Worm (Caenorhabditis elegans) whole organism, young adult: Measurements from ENCODE around the gene C49C8.3.

Source experiments
- B0019.2 ChIP-seq: fragments of 200-800 bp; sonication (Bioruptor generic); conservative IDR thresholded peaks from 2 replicates; pipeline ENCODE4 v1.3.6; 2022; ENCODE audit warnings: missing genetic modification reagents, missing genetic modification characterization, missing compliant biosample characterization
- B0035.1 ChIP-seq: sonication (generic microtip); optimal IDR thresholded peaks from 2 replicates; lab custom pipeline; 2016; ENCODE audit warnings: missing genetic modification characterization, mild to moderate bottlenecking, missing compliant biosample characterization, missing genotype, missing genetic modification reagents
- C06A6.2 ChIP-seq: fragments of 200-800 bp; sonication (Bioruptor generic); conservative IDR thresholded peaks from 2 replicates; pipeline ENCODE4 v1.3.6; 2022; ENCODE audit warnings: missing genetic modification characterization, missing compliant biosample characterization
- F33H1.4 ChIP-seq: fragments of 200-800 bp; sonication (Bioruptor generic); IDR thresholded peaks from 2 replicates; pipeline ENCODE4 v1.3.6; 2022; ENCODE audit warnings: missing genetic modification reagents, missing genetic modification characterization, missing compliant biosample characterization
- F39B2.1 ChIP-seq: fragments of 200-800 bp; sonication (Bioruptor generic); IDR thresholded peaks from 2 replicates; pipeline ENCODE4 v1.3.6; 2022; ENCODE audit warnings: missing genetic modification reagents, missing genetic modification characterization, missing compliant biosample characterization
- F55B11.4 ChIP-seq: sonication (generic microtip); optimal IDR thresholded peaks from 2 replicates; lab custom pipeline; 2016; ENCODE audit warnings: missing compliant biosample characterization, missing genetic modification characterization, borderline replicate concordance; ENCODE audit not compliant: insufficient read depth
- F57A8.1 ChIP-seq: fragments of 200-800 bp; sonication (Bioruptor generic); optimal IDR thresholded peaks from 2 replicates; lab custom pipeline; 2018; ENCODE audit warnings: mild to moderate bottlenecking, missing genetic modification characterization, moderate library complexity, missing compliant biosample characterization
- K12H6.12 ChIP-seq: fragments of 200-800 bp; sonication (Bioruptor generic); optimal IDR thresholded peaks from 2 replicates; lab custom pipeline; 2018; ENCODE audit warnings: mild to moderate bottlenecking, missing genetic modification characterization, missing compliant biosample characterization
- Y67H2A.10 ChIP-seq: fragments of 200-800 bp; sonication (Bioruptor generic); conservative IDR thresholded peaks from 2 replicates; pipeline ENCODE4 v1.3.6; 2022; ENCODE audit warnings: missing genetic modification reagents, missing genetic modification characterization, missing compliant biosample characterization
- ama-1 ChIP-seq, 3 experiments: fragments of 150-350 bp in 1 of 3; sonication (generic microtip) in 2 of 3; optimal IDR thresholded peaks; 2 replicates each; lab custom pipeline; 2014 to 2018; ENCODE audit warnings: missing biosample characterization in 2 of 3, missing genetic modification characterization in 2 of 3, missing genetic modification reagents in 2 of 3
- athp-1 ChIP-seq: sonication (generic microtip); optimal IDR thresholded peaks from 2 replicates; lab custom pipeline; 2017; ENCODE audit warnings: mild to moderate bottlenecking, missing genetic modification characterization, missing compliant biosample characterization
- ceh-79 ChIP-seq: sonication (generic microtip); optimal IDR thresholded peaks from 2 replicates; lab custom pipeline; 2017; ENCODE audit warnings: mild to moderate bottlenecking, missing genetic modification characterization, missing compliant biosample characterization
- efl-1 ChIP-seq: fragments of 150-350 bp; optimal IDR thresholded peaks from 2 replicates; lab custom pipeline; 2014; ENCODE audit warnings: missing biosample characterization, missing genetic modification reagents, missing genetic modification characterization
- egl-18 ChIP-seq: fragments of 200-800 bp; sonication (Bioruptor generic); IDR thresholded peaks from 2 replicates; pipeline ENCODE4 v1.3.6; 2022; ENCODE audit warnings: missing genetic modification reagents, missing genetic modification characterization, missing compliant biosample characterization
- egrh-3 ChIP-seq: fragments of 200-800 bp; sonication (Bioruptor generic); IDR thresholded peaks from 2 replicates; pipeline ENCODE4 v1.3.6; 2022; ENCODE audit warnings: missing genetic modification reagents, missing genetic modification characterization, missing compliant biosample characterization
- ekl-4 ChIP-seq: fragments of 200-800 bp; sonication (Bioruptor generic); IDR thresholded peaks from 2 replicates; pipeline ENCODE4 v1.3.6; 2022; ENCODE audit warnings: missing genetic modification reagents, missing genetic modification characterization, missing compliant biosample characterization
- fkh-3 ChIP-seq: sonication (generic microtip); optimal IDR thresholded peaks from 2 replicates; lab custom pipeline; 2016; ENCODE audit warnings: mild to moderate bottlenecking, missing genetic modification characterization, missing compliant biosample characterization
- him-1 ChIP-seq: sonication (generic microtip); optimal IDR thresholded peaks from 2 replicates; lab custom pipeline; 2016; ENCODE audit warnings: missing genotype, missing genetic modification reagents, missing genetic modification characterization, missing compliant biosample characterization
- hlh-26 ChIP-seq: fragments of 200-800 bp; sonication (Bioruptor generic); conservative IDR thresholded peaks from 2 replicates; pipeline ENCODE4 v1.3.6; 2022; ENCODE audit warnings: missing genetic modification reagents, missing genetic modification characterization, missing compliant biosample characterization
- let-526 ChIP-seq: fragments of 200-800 bp; sonication (Bioruptor generic); IDR thresholded peaks from 2 replicates; pipeline ENCODE4 v1.3.6; 2022; ENCODE audit warnings: missing genetic modification reagents, missing genetic modification characterization, missing compliant biosample characterization
- let-607 ChIP-seq, 2 experiments: fragments of 200-800 bp in 1 of 2; sonication (Bioruptor generic) in 1 of 2; sonication (generic microtip) in 1 of 2; optimal IDR thresholded peaks; 2 replicates each; lab custom pipeline; 2016 to 2018; ENCODE audit warnings: mild to moderate bottlenecking in 2 of 2, missing compliant biosample characterization in 2 of 2, missing genetic modification characterization in 2 of 2, moderate library complexity in 2 of 2, missing genotype in 1 of 2
- lin-35 ChIP-seq, 3 experiments: fragments of 150-350 bp in 2 of 3; sonication (generic microtip) in 1 of 3; optimal IDR thresholded peaks; 2 replicates each; lab custom pipeline; 2014 to 2018; ENCODE audit warnings: missing biosample characterization in 3 of 3, missing genetic modification characterization in 3 of 3, missing genetic modification reagents in 3 of 3
- madf-8 ChIP-seq: fragments of 200-800 bp; sonication (Bioruptor generic); conservative IDR thresholded peaks from 2 replicates; pipeline ENCODE4 v1.3.6; 2022; ENCODE audit warnings: missing genetic modification reagents, missing genetic modification characterization, missing compliant biosample characterization
- mel-28 ChIP-seq: sonication (generic microtip); optimal IDR thresholded peaks from 2 replicates; lab custom pipeline; 2016; ENCODE audit warnings: borderline replicate concordance, mild to moderate bottlenecking, missing genetic modification characterization, missing compliant biosample characterization
- mxl-1 ChIP-seq: sonication (generic microtip); optimal IDR thresholded peaks from 2 replicates; lab custom pipeline; 2016; ENCODE audit warnings: missing genetic modification characterization, missing compliant biosample characterization
- nfya-1 ChIP-seq: sonication (generic microtip); optimal IDR thresholded peaks from 2 replicates; lab custom pipeline; 2017; ENCODE audit warnings: antibody characterized with exemption, missing compliant biosample characterization, missing genetic modification characterization, borderline replicate concordance; ENCODE audit not compliant: insufficient read depth
- nfya-2 ChIP-seq: fragments of 200-800 bp; sonication (Bioruptor generic); IDR thresholded peaks from 2 replicates; pipeline ENCODE4 v1.3.6; 2022; ENCODE audit warnings: missing genetic modification reagents, missing genetic modification characterization, missing compliant biosample characterization
- nhr-179 ChIP-seq: sonication (generic microtip); optimal IDR thresholded peaks from 2 replicates; lab custom pipeline; 2016; ENCODE audit warnings: mild to moderate bottlenecking, missing genetic modification characterization, missing compliant biosample characterization
- nhr-27 ChIP-seq: fragments of 200-800 bp; sonication (Bioruptor generic); optimal IDR thresholded peaks from 2 replicates; lab custom pipeline; 2018; ENCODE audit warnings: mild to moderate bottlenecking, missing genetic modification characterization, moderate library complexity, missing compliant biosample characterization
- rcor-1 ChIP-seq: fragments of 200-800 bp; sonication (Bioruptor generic); IDR thresholded peaks from 2 replicates; pipeline ENCODE4 v1.3.6; 2022; ENCODE audit warnings: missing genetic modification reagents, missing genetic modification characterization, missing compliant biosample characterization
- sea-2 ChIP-seq: fragments of 200-800 bp; sonication (Bioruptor generic); IDR thresholded peaks from 2 replicates; pipeline ENCODE4 v1.3.6; 2022; ENCODE audit warnings: missing genetic modification characterization, missing compliant biosample characterization
- snpc-1.1 ChIP-seq: sonication (generic microtip); optimal IDR thresholded peaks from 2 replicates; lab custom pipeline; 2017; ENCODE audit warnings: missing genetic modification characterization, mild to moderate bottlenecking, missing compliant biosample characterization, antibody characterized with exemption, moderate library complexity, missing genotype, missing genetic modification reagents; ENCODE audit not compliant: insufficient read depth
- somi-1 ChIP-seq: fragments of 200-800 bp; sonication (Bioruptor generic); optimal IDR thresholded peaks from 2 replicates; lab custom pipeline; 2018; ENCODE audit warnings: mild to moderate bottlenecking, missing genetic modification characterization, missing compliant biosample characterization
- zfh-2 ChIP-seq: fragments of 200-800 bp; sonication (Bioruptor generic); conservative IDR thresholded peaks from 2 replicates; pipeline ENCODE4 v1.3.6; 2022; ENCODE audit warnings: missing genetic modification reagents, missing genetic modification characterization, missing compliant biosample characterization
- zim-3 ChIP-seq: sonication (generic microtip); optimal IDR thresholded peaks from 2 replicates; lab custom pipeline; 2017; ENCODE audit warnings: mild to moderate bottlenecking, missing genetic modification characterization, moderate library complexity, missing compliant biosample characterization

The C49C8.3 gene

ce11 chrIV:8667155-8667554, 22.6 kb downstream of the C49C8.3 start:
- peak; percentile 63; the same call in 1 of the 2 replicates for TF ChIP-seq egrh-3 (GFP tag; lab: Robert Waterston, UW)
- TF ChIP-seq, all 124 proteins: peak for 1; not testable (repeated sequence) for 123

DNA sequence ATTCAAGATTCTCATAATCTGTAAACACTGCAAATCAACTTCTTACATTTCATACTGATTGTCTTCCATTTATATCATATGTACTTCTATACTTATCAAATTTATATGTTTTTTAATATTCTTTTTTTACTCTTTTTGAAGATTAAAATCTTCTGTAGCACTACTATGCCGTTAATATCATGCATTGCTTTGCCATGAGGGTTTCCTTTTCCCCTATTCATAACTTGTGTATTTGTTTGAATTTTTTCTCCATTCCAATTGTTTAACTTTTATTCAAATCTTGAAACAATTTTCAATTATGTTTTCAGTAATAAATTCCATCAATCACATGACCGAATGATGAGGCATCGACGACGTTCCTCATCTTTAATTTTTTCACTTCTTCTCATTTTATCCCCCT, 24.1 kb downstream of the C49C8.3 start, which contains the start of gene cdh-5:
TSS of gene cdh-5 (plus strand) at position 301 of the 400 bp plus-strand sequence.
- TF ChIP-seq snpc-1.1 (tag; lab: Kevin White, UChicago) = no peak
- TF ChIP-seq let-526 (GFP tag; lab: Robert Waterston, UW) = no peak
- TF ChIP-seq sea-2 (GFP tag; lab: Robert Waterston, UW) = no peak
- TF ChIP-seq lin-35 (GFP tag; optimal IDR thresholded peaks at IDR 0.05; lab: Kevin White, UChicago) = no peak
- TF ChIP-seq nhr-27 (tag; lab: Kevin White, UChicago) = no peak
- no peak for TF ChIP-seq egl-18 (GFP tag; lab: Robert Waterston, UW)
- TF ChIP-seq ama-1 (optimal IDR thresholded peaks at IDR 0.05; lab: Kevin White, UChicago) = no peak
- TF ChIP-seq ama-1 (GFP tag; optimal IDR thresholded peaks at IDR 0.05; lab: Kevin White, UChicago) = no peak
- no peak for TF ChIP-seq nfya-1
- no peak for TF ChIP-seq K12H6.12 (tag; lab: Kevin White, UChicago)
- TF ChIP-seq B0019.2 = no peak
- no peak for TF ChIP-seq zfh-2 (GFP tag; lab: Robert Waterston, UW)
- TF ChIP-seq athp-1 (tag; lab: Kevin White, UChicago) = no peak
- TF ChIP-seq nhr-179 (tag; lab: Kevin White, UChicago) = no peak
- no peak for TF ChIP-seq C06A6.2 (GFP tag; lab: Robert Waterston, UW)
- no peak for TF ChIP-seq mel-28 (tag; lab: Kevin White, UChicago)
- TF ChIP-seq nfya-2 (GFP tag; lab: Robert Waterston, UW) = no peak
- TF ChIP-seq F39B2.1 (GFP tag; lab: Robert Waterston, UW) = no peak
- no peak for TF ChIP-seq somi-1 (GFP tag; lab: Kevin White, UChicago)
- no peak for TF ChIP-seq Y67H2A.10 (GFP tag; lab: Robert Waterston, UW)
- TF ChIP-seq, all 124 proteins: peak for 0

DNA sequence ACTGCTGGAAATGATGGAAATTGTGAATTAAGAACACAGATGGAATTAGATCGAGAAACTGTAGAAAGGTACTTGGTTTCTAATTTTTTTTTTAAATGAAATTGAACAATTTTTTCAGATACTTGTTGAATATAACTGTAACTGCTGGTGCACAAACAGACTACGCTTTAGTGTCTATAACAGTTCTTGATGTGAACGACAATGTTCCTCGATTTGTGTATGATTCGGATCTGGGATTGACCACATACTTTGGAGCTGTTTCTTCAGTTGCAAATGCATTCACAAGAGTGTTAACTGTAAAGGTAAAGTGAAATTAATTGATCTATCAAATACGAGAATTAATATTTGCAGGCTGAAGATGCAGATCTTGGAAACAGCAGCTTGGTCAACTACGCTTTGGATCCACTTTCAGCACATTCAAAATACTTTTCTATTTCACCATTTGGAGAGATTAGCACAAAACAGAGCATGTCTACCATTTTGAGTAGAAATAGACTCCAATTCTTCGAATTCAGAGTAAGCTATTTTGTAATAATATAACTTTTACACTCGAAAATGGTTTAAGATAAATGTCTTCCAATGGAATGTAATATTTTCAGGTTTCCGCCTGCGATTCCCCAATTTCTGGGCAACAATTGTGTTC, 29.3 kb downstream of the C49C8.3 start:
- TF ChIP-seq rcor-1 (no peak), B0035.1 (tag; lab: Kevin White, UChicago) (no peak), F55B11.4 (tag; lab: Kevin White, UChicago) (no peak), zim-3 (tag; lab: Kevin White, UChicago) (no peak), athp-1 (tag; lab: Kevin White, UChicago) (no peak), him-1 (no peak), mel-28 (tag; lab: Kevin White, UChicago) (no peak), mxl-1 (tag; lab: Kevin White, UChicago) (no peak), hlh-26 (no peak), efl-1 (GFP tag; lab: Kevin White, UChicago) (no peak), let-526 (GFP tag; lab: Robert Waterston, UW) (no peak), fkh-3 (tag; lab: Kevin White, UChicago) (no peak), F33H1.4 (GFP tag; lab: Robert Waterston, UW) (no peak), ceh-79 (tag; lab: Kevin White, UChicago) (no peak), ekl-4 (GFP tag; lab: Robert Waterston, UW) (no peak), F57A8.1 (GFP tag; lab: Kevin White, UChicago) (no peak), let-607 (tag; optimal IDR thresholded peaks at IDR 0.05; lab: Kevin White, UChicago) (no peak), madf-8 (no peak)
- TF ChIP-seq, all 124 proteins: peak for 0
